Fruit fly (Drosophila melanogaster) whole organism, embryonic: Measurements from ENCODE around the gene CG16904.

Source experiments
- Blimp-1 ChIP-seq: fragments of 200-800 bp; sonication (Bioruptor generic); optimal IDR thresholded peaks from 3 replicates; lab custom pipeline; 2018; ENCODE audit warnings: missing biosample characterization, missing genetic modification characterization, mild to moderate bottlenecking, moderate library complexity, missing genetic modification reagents
- Bteb2 ChIP-seq: fragments of 200-800 bp; sonication (Bioruptor generic); optimal IDR thresholded peaks from 2 replicates; lab custom pipeline; 2016; ENCODE audit warnings: missing biosample characterization, missing genetic modification characterization
- CG10147 ChIP-seq: fragments of 200-800 bp; sonication (Bioruptor generic); optimal IDR thresholded peaks from 2 replicates; lab custom pipeline; 2019; ENCODE audit warnings: missing biosample characterization, mild to moderate bottlenecking, missing genetic modification characterization, moderate library complexity
- CG11504 ChIP-seq: fragments of 200-800 bp; sonication (Bioruptor generic); optimal IDR thresholded peaks from 3 replicates; lab custom pipeline; 2019; ENCODE audit warnings: missing biosample characterization, mild to moderate bottlenecking, missing genetic modification characterization, moderate library complexity
- CG11695 ChIP-seq: fragments of 200-800 bp; sonication (Bioruptor generic); IDR thresholded peaks from 3 replicates; pipeline ENCODE4 v1.3.6; 2022; ENCODE audit warnings: missing biosample characterization, missing genetic modification characterization
- CG12219 ChIP-seq: fragments of 200-800 bp; sonication (Bioruptor generic); optimal IDR thresholded peaks from 3 replicates; lab custom pipeline; 2018; ENCODE audit warnings: missing biosample characterization, mild to moderate bottlenecking, missing genetic modification characterization
- CG13424 ChIP-seq: fragments of 200-800 bp; sonication (Bioruptor generic); optimal IDR thresholded peaks from 2 replicates; lab custom pipeline; 2019; ENCODE audit warnings: missing biosample characterization, mild to moderate bottlenecking, missing genetic modification characterization, moderate library complexity
- CG14441 ChIP-seq: fragments of 200-800 bp; sonication (Bioruptor generic); IDR thresholded peaks from 2 replicates; pipeline ENCODE4 v1.3.6; 2022; ENCODE audit warnings: missing biosample characterization, missing genetic modification characterization
- CG18262 ChIP-seq: fragments of 200-800 bp; optimal IDR thresholded peaks from 3 replicates; lab custom pipeline; 2019; ENCODE audit warnings: missing biosample characterization, mild to moderate bottlenecking, missing genetic modification characterization, moderate library complexity
- CG2712 ChIP-seq: fragments of 200-800 bp; optimal IDR thresholded peaks from 3 replicates; lab custom pipeline; 2019; ENCODE audit warnings: missing biosample characterization, mild to moderate bottlenecking, missing genetic modification characterization, moderate library complexity
- CG30403 ChIP-seq: fragments of 200-800 bp; sonication (Bioruptor generic); optimal IDR thresholded peaks from 3 replicates; lab custom pipeline; 2016; ENCODE audit warnings: missing biosample characterization, missing genetic modification characterization
- CG3281 ChIP-seq: fragments of 200-800 bp; sonication (Bioruptor generic); optimal IDR thresholded peaks from 3 replicates; lab custom pipeline; 2017; ENCODE audit warnings: missing biosample characterization, mild to moderate bottlenecking, missing genetic modification characterization
- CG4360 ChIP-seq: fragments of 200-800 bp; sonication (Bioruptor generic); IDR thresholded peaks from 2 replicates; pipeline ENCODE4 v1.3.6; 2022; ENCODE audit warnings: missing biosample characterization, missing genetic modification characterization
- CG6689 ChIP-seq: fragments of 200-800 bp; sonication (Bioruptor generic); IDR thresholded peaks from 2 replicates; pipeline ENCODE4 v1.3.6; 2022; ENCODE audit warnings: missing biosample characterization, missing genetic modification characterization
- CG7556 ChIP-seq: fragments of 200-800 bp; sonication (Bioruptor generic); optimal IDR thresholded peaks from 2 replicates; lab custom pipeline; 2017; ENCODE audit warnings: missing biosample characterization, mild to moderate bottlenecking, missing genetic modification characterization
- CG8281 ChIP-seq: fragments of 200-800 bp; sonication (Bioruptor generic); optimal IDR thresholded peaks from 2 replicates; lab custom pipeline; 2018; ENCODE audit warnings: missing biosample characterization, mild to moderate bottlenecking, missing genetic modification characterization, moderate library complexity
- CG8924 ChIP-seq: fragments of 200-800 bp; optimal IDR thresholded peaks from 3 replicates; lab custom pipeline; 2019; ENCODE audit warnings: missing biosample characterization, mild to moderate bottlenecking, missing genetic modification characterization, moderate library complexity
- CG9215 ChIP-seq: fragments of 200-800 bp; sonication (Bioruptor generic); IDR thresholded peaks from 2 replicates; pipeline ENCODE4 v1.3.6; 2022; ENCODE audit warnings: missing biosample characterization, missing genetic modification characterization
- CG9727 ChIP-seq: fragments of 200-800 bp; sonication (Bioruptor generic); optimal IDR thresholded peaks from 3 replicates; lab custom pipeline; 2017; ENCODE audit warnings: missing biosample characterization, mild to moderate bottlenecking, missing genetic modification characterization
- CG9817 ChIP-seq: fragments of 200-800 bp; sonication (Bioruptor generic); optimal IDR thresholded peaks from 2 replicates; lab custom pipeline; 2018; ENCODE audit warnings: missing biosample characterization, mild to moderate bottlenecking, missing genetic modification characterization, moderate library complexity
- CkIIα-i1 ChIP-seq: fragments of 200-800 bp; sonication (Bioruptor generic); IDR thresholded peaks from 2 replicates; pipeline ENCODE4 v1.3.6; 2022; ENCODE audit warnings: missing biosample characterization, missing genetic modification characterization
- Dbx ChIP-seq: fragments of 200-800 bp; sonication (Bioruptor generic); IDR thresholded peaks from 3 replicates; pipeline ENCODE4 v1.3.6; 2022; ENCODE audit warnings: missing biosample characterization, missing genetic modification characterization
- Deaf1 ChIP-seq: fragments of 200-800 bp; optimal IDR thresholded peaks from 3 replicates; lab custom pipeline; 2019; ENCODE audit warnings: missing biosample characterization, mild to moderate bottlenecking, missing genetic modification characterization, moderate library complexity
- Dek ChIP-seq: fragments of 200-800 bp; sonication (Bioruptor generic); optimal IDR thresholded peaks from 3 replicates; lab custom pipeline; 2019; ENCODE audit warnings: missing biosample characterization, mild to moderate bottlenecking, missing genetic modification characterization, moderate library complexity
- Dref ChIP-seq: fragments of 200-800 bp; sonication (Bioruptor generic); IDR thresholded peaks from 2 replicates; pipeline ENCODE4 v1.3.6; 2022; ENCODE audit warnings: missing biosample characterization, missing genetic modification characterization
- ERR ChIP-seq: fragments of 200-800 bp; sonication (Bioruptor generic); optimal IDR thresholded peaks from 2 replicates; lab custom pipeline; 2016; ENCODE audit warnings: missing biosample characterization, missing genetic modification characterization
- HHEX ChIP-seq: fragments of 200-800 bp; sonication (Bioruptor generic); optimal IDR thresholded peaks from 3 replicates; lab custom pipeline; 2017; ENCODE audit warnings: missing biosample characterization, mild to moderate bottlenecking, missing genetic modification characterization, missing genetic modification reagents
- Hr51 ChIP-seq, 2 experiments: fragments of 200-800 bp; sonication (Bioruptor generic); optimal IDR thresholded peaks; 2 replicates in 1 of 2; 3 replicates in 1 of 2; lab custom pipeline; 2016 to 2018; ENCODE audit warnings: missing biosample characterization in 2 of 2, missing genetic modification characterization in 2 of 2, mild to moderate bottlenecking in 1 of 2, moderate library complexity in 1 of 2
- Meics ChIP-seq: fragments of 200-800 bp; sonication (Bioruptor generic); optimal IDR thresholded peaks from 2 replicates; lab custom pipeline; 2017; ENCODE audit warnings: missing biosample characterization, mild to moderate bottlenecking, missing genetic modification characterization
- Nf-YC ChIP-seq: fragments of 200-800 bp; optimal IDR thresholded peaks from 3 replicates; lab custom pipeline; 2019; ENCODE audit warnings: missing biosample characterization, mild to moderate bottlenecking, missing genetic modification characterization, moderate library complexity
- PHDP ChIP-seq: fragments of 200-800 bp; sonication (Bioruptor generic); optimal IDR thresholded peaks from 3 replicates; lab custom pipeline; 2018; ENCODE audit warnings: missing biosample characterization, mild to moderate bottlenecking, missing genetic modification characterization, moderate library complexity
- Sox100B ChIP-seq: fragments of 200-800 bp; sonication (Bioruptor generic); optimal IDR thresholded peaks from 3 replicates; lab custom pipeline; 2018; ENCODE audit warnings: missing biosample characterization, mild to moderate bottlenecking, missing genetic modification characterization
- Taf1 ChIP-seq: fragments of 200-800 bp; sonication (Bioruptor generic); IDR thresholded peaks from 2 replicates; pipeline ENCODE4 v1.3.6; 2022; ENCODE audit warnings: missing biosample characterization, missing genetic modification characterization
- bcd ChIP-seq: fragments of 200-800 bp; sonication (Bioruptor generic); optimal IDR thresholded peaks from 2 replicates; lab custom pipeline; 2017; ENCODE audit warnings: missing biosample characterization, mild to moderate bottlenecking, missing genetic modification characterization
- cad ChIP-seq: fragments of >200 bp; optimal IDR thresholded peaks from 2 replicates; lab custom pipeline; 2017; ENCODE audit warnings: missing biosample characterization, missing genetic modification characterization
- caup ChIP-seq: fragments of 200-800 bp; sonication (Bioruptor generic); optimal IDR thresholded peaks from 3 replicates; lab custom pipeline; 2017; ENCODE audit warnings: missing biosample characterization, mild to moderate bottlenecking, missing genetic modification characterization, moderate library complexity; ENCODE audit not compliant: severe bottlenecking
- cwo ChIP-seq: fragments of 200-800 bp; sonication (Bioruptor generic); optimal IDR thresholded peaks from 3 replicates; lab custom pipeline; 2017; ENCODE audit warnings: missing biosample characterization, missing genetic modification characterization, mild to moderate bottlenecking, moderate library complexity, missing genetic modification reagents
- disco-r ChIP-seq: fragments of 200-800 bp; sonication (Bioruptor generic); optimal IDR thresholded peaks from 2 replicates; lab custom pipeline; 2016; ENCODE audit warnings: missing biosample characterization, missing genetic modification characterization
- dmrt99B ChIP-seq: fragments of 200-800 bp; sonication (Bioruptor generic); optimal IDR thresholded peaks from 2 replicates; lab custom pipeline; 2018; ENCODE audit warnings: missing biosample characterization, mild to moderate bottlenecking, missing genetic modification characterization, moderate library complexity
- fd96Cb ChIP-seq: fragments of 200-800 bp; sonication (Bioruptor generic); optimal IDR thresholded peaks from 2 replicates; lab custom pipeline; 2018; ENCODE audit warnings: missing biosample characterization, mild to moderate bottlenecking, missing genetic modification characterization, moderate library complexity
- gem ChIP-seq: fragments of 200-800 bp; sonication (Bioruptor generic); optimal IDR thresholded peaks from 2 replicates; lab custom pipeline; 2019; ENCODE audit warnings: missing biosample characterization, mild to moderate bottlenecking, missing genetic modification characterization, moderate library complexity
- grau ChIP-seq: fragments of 200-800 bp; optimal IDR thresholded peaks from 3 replicates; lab custom pipeline; 2019; ENCODE audit warnings: missing biosample characterization, mild to moderate bottlenecking, missing genetic modification characterization, moderate library complexity
- her ChIP-seq: fragments of 200-800 bp; sonication (Bioruptor generic); optimal IDR thresholded peaks from 2 replicates; lab custom pipeline; 2016; ENCODE audit warnings: missing biosample characterization, missing genetic modification characterization
- lab ChIP-seq: fragments of 200-800 bp; sonication (Bioruptor generic); optimal IDR thresholded peaks from 3 replicates; lab custom pipeline; 2017; ENCODE audit warnings: missing biosample characterization, missing genetic modification characterization, mild to moderate bottlenecking, moderate library complexity, missing genetic modification reagents
- nmo ChIP-seq: fragments of 200-800 bp; sonication (Bioruptor generic); optimal IDR thresholded peaks from 2 replicates; lab custom pipeline; 2018; ENCODE audit warnings: missing biosample characterization, mild to moderate bottlenecking, missing genetic modification characterization, moderate library complexity
- row ChIP-seq: fragments of 200-800 bp; sonication (Bioruptor generic); IDR thresholded peaks from 3 replicates; pipeline ENCODE4 v1.3.6; 2022; ENCODE audit warnings: missing biosample characterization, missing genetic modification characterization
- scrt ChIP-seq: fragments of 200-800 bp; sonication (Bioruptor generic); optimal IDR thresholded peaks from 2 replicates; lab custom pipeline; 2018; ENCODE audit warnings: missing biosample characterization, mild to moderate bottlenecking, missing genetic modification characterization, moderate library complexity
- sug ChIP-seq: fragments of 200-800 bp; optimal IDR thresholded peaks from 2 replicates; lab custom pipeline; 2019; ENCODE audit warnings: missing biosample characterization, mild to moderate bottlenecking, missing genetic modification characterization, moderate library complexity
- unpg ChIP-seq: fragments of 200-800 bp; sonication (Bioruptor generic); optimal IDR thresholded peaks from 3 replicates; lab custom pipeline; 2018; ENCODE audit warnings: missing biosample characterization, mild to moderate bottlenecking, missing genetic modification characterization, moderate library complexity

CG16904 gene

dm6 chr3R:9857785-9858184 is 41.0 kb upstream of the CG16904 start (continued):
- peak; percentile 7 for TF ChIP-seq Nf-YC
- TF ChIP-seq CG8281 (tag; lab: Kevin White, UChicago), result no peak
- TF ChIP-seq dmrt99B (tag; lab: Kevin White, UChicago), result peak; percentile 62
- no peak for TF ChIP-seq CG4360
- TF ChIP-seq Dref (GFP tag; lab: Robert Waterston, UW), result no peak
- peak; percentile 32; the same call in 1 of the 2 replicates for TF ChIP-seq CG9215 (GFP tag; lab: Robert Waterston, UW)
- TF ChIP-seq scrt, result peak; percentile 24
- TF ChIP-seq Deaf1 (tag; lab: Kevin White, UChicago), result peak; percentile 4
- peak; percentile 41; the same call in 1 of the 2 replicates for TF ChIP-seq CG14441
- peak; percentile 25 for TF ChIP-seq nmo (GFP tag; lab: Kevin White, UChicago)
- TF ChIP-seq cad (GFP tag; lab: Kevin White, UChicago), result no peak
- peak; percentile 17 for TF ChIP-seq CG10147 (GFP tag; lab: Kevin White, UChicago)
- TF ChIP-seq Dbx (GFP tag; lab: Robert Waterston, UW), result 0 out of 3 replicates have a peak, but pooled peaks have one; percentile 37
- peak; percentile 39 for TF ChIP-seq unpg (GFP tag; lab: Kevin White, UChicago)
- peak; percentile 6 for TF ChIP-seq CG8924 (tag; lab: Kevin White, UChicago)
- TF ChIP-seq CG2712 (tag; lab: Kevin White, UChicago), result peak; percentile 18
- peak; percentile 6 for TF ChIP-seq fd96Cb (tag; lab: Kevin White, UChicago)
- peak; percentile 69 for TF ChIP-seq CG11504 (tag; lab: Kevin White, UChicago)
- peak in 1 of 2 experiments; percentile 53 for TF ChIP-seq Hr51 (GFP tag; optimal IDR thresholded peaks at IDR 0.05; lab: Kevin White, UChicago)
- TF ChIP-seq CG12219 (GFP tag; lab: Kevin White, UChicago), result no peak
- TF ChIP-seq row (GFP tag; lab: Robert Waterston, UW), result peak; percentile 26; the same call in 1 of the 3 replicates
- TF ChIP-seq CG13424 (tag; lab: Kevin White, UChicago), result peak; percentile 21
- peak; percentile 27 for TF ChIP-seq HHEX
- no peak for TF ChIP-seq sug
- peak; percentile 26 for TF ChIP-seq Blimp-1
- TF ChIP-seq Bteb2 (GFP tag; lab: Kevin White, UChicago), result no peak
- peak; percentile 8 for TF ChIP-seq bcd (GFP tag; lab: Kevin White, UChicago)
- peak; percentile 48 for TF ChIP-seq Meics (GFP tag; lab: Kevin White, UChicago)
- TF ChIP-seq her (GFP tag; lab: Kevin White, UChicago), result no peak
- peak; percentile 0 for TF ChIP-seq CG9817 (tag; lab: Kevin White, UChicago)
- TF ChIP-seq CG3281 (GFP tag; lab: Kevin White, UChicago), result peak; percentile 27
- TF ChIP-seq caup, result peak; percentile 9
- peak; percentile 43 for TF ChIP-seq grau (tag; lab: Kevin White, UChicago)
- TF ChIP-seq disco-r (GFP tag; lab: Kevin White, UChicago), result no peak
- peak; percentile 64 for TF ChIP-seq gem (tag; lab: Kevin White, UChicago)
- no peak for TF ChIP-seq ERR
- TF ChIP-seq CG18262, result peak; percentile 31
- peak; percentile 56 for TF ChIP-seq CG7556 (GFP tag; lab: Kevin White, UChicago)
- TF ChIP-seq Sox100B (GFP tag; lab: Kevin White, UChicago), result peak; percentile 46
- peak; percentile 22 for TF ChIP-seq CG30403 (GFP tag; lab: Kevin White, UChicago)
- TF ChIP-seq CG11695 (GFP tag; lab: Robert Waterston, UW), result peak; percentile 61; the same call in 2 of the 3 replicates
- TF ChIP-seq CG9727 (GFP tag; lab: Kevin White, UChicago), result peak; percentile 21
- TF ChIP-seq CG6689 (GFP tag; lab: Robert Waterston, UW), result peak; percentile 35; the same call in 1 of the 2 replicates
- TF ChIP-seq CkIIα-i1 (GFP tag; lab: Robert Waterston, UW), result no peak
- no peak for TF ChIP-seq Taf1 (GFP tag; lab: Robert Waterston, UW)
- TF ChIP-seq Dek (tag; lab: Kevin White, UChicago), result no peak
- peak; percentile 12 for TF ChIP-seq cwo
- peak; percentile 26 for TF ChIP-seq PHDP
- TF ChIP-seq lab (GFP tag; lab: Kevin White, UChicago), result peak; percentile 65
